Fruit fly (Drosophila melanogaster) whole organism, prepupa: ENCODE data around the gene Gr63a.

Source experiments
- CG1621 ChIP-seq: fragments of 200-800 bp; sonication (Bioruptor generic); optimal IDR thresholded peaks from 3 replicates; lab custom pipeline; 2018; ENCODE audit warnings: missing biosample characterization, mild to moderate bottlenecking, missing genetic modification characterization
- CG3919 ChIP-seq: fragments of 200-800 bp; sonication (Bioruptor generic); optimal IDR thresholded peaks from 3 replicates; lab custom pipeline; 2016; ENCODE audit warnings: missing biosample characterization, missing genetic modification characterization

- peak; percentile 70 for TF ChIP-seq CG3919 (GFP tag; lab: Kevin White, UChicago)
- peak; percentile 73 for TF ChIP-seq CG1621 (tag; lab: Kevin White, UChicago)
These were observed 17.6 kb downstream of the Gr63a start for dm6 chr3L:3878734-3879310.
